Worm (Caenorhabditis elegans): ENCODE results near the gene lin-29.

The lin-29 gene

ce11 chrII:11971009-11971636 is 36.0 kb upstream of the lin-29 start:
- TF ChIP-seq nfyb-1 (GFP tag; IDR thresholded peaks at IDR 0.05): peak; percentile 11; the same call in 1 of the 2 replicates
- TF ChIP-seq lag-1 (GFP tag; IDR thresholded peaks at IDR 0.05): no peak

ce11 chrII:11969033-11969432 is 33.9 kb upstream of the lin-29 start:
- TF ChIP-seq hsf-1 (GFP tag; IDR thresholded peaks at IDR 0.05) (0 out of 2 replicates have a peak, but pooled peaks have one; percentile 24), hmg-1.2 (GFP tag; IDR thresholded peaks at IDR 0.05) (0 out of 2 replicates have a peak, but pooled peaks have one; percentile 3), zfh-2 (GFP tag; conservative IDR thresholded peaks at IDR 0.05) (peak; percentile 55; the same call in 1 of the 2 replicates), lin-26 (GFP tag; IDR thresholded peaks at IDR 0.05) (0 out of 2 replicates have a peak, but pooled peaks have one; percentile 9), ceh-58 (GFP tag; IDR thresholded peaks at IDR 0.05) (no peak)

ce11 chrII:11968275-11968674 is 33.1 kb upstream of the lin-29 start, which contains the start of gene mex-1:
mex-1 (plus strand) TSS chrII:11968637.
- TF ChIP-seq ztf-26 (tag; optimal IDR thresholded peaks at IDR 0.05): no peak
- no peak for TF ChIP-seq ccch-3 (GFP tag; optimal IDR thresholded peaks at IDR 0.05)
- TF ChIP-seq hmg-1.2 (GFP tag; IDR thresholded peaks at IDR 0.05): peak; percentile 70
- peak; percentile 89 for TF ChIP-seq mcd-1 (GFP tag; IDR thresholded peaks at IDR 0.05)
- TF ChIP-seq Y95B8A.8 (GFP tag; IDR thresholded peaks at IDR 0.05): peak; percentile 90
- TF ChIP-seq chd-7 (tag; optimal IDR thresholded peaks at IDR 0.05): no peak
- TF ChIP-seq dox-1 (GFP tag; IDR thresholded peaks at IDR 0.05): peak; percentile 90
- no peak for TF ChIP-seq akir-1 (GFP tag; optimal IDR thresholded peaks at IDR 0.05)
- TF ChIP-seq efl-1 (GFP tag; optimal IDR thresholded peaks at IDR 0.05): peak; percentile 99
- TF ChIP-seq ZK185.1 (tag; optimal IDR thresholded peaks at IDR 0.05; ENCODE audit: poor library complexity, severe bottlenecking): no peak
- TF ChIP-seq unc-130 (GFP tag; optimal IDR thresholded peaks at IDR 0.05): peak; percentile 92
- TF ChIP-seq zfh-2 (GFP tag; conservative IDR thresholded peaks at IDR 0.05): no peak
- TF ChIP-seq gei-17 (GFP tag; optimal IDR thresholded peaks at IDR 0.05): no peak
- TF ChIP-seq ztf-18 (tag; optimal IDR thresholded peaks at IDR 0.05): no peak
- TF ChIP-seq sdz-38 (tag; optimal IDR thresholded peaks at IDR 0.05): no peak
- TF ChIP-seq tbx-9 (tag; optimal IDR thresholded peaks at IDR 0.05; ENCODE audit: borderline replicate concordance): no peak
- no peak for TF ChIP-seq mel-28 (tag; optimal IDR thresholded peaks at IDR 0.05; ENCODE audit: borderline replicate concordance)
- no peak for TF ChIP-seq fkh-3 (tag; optimal IDR thresholded peaks at IDR 0.05)
- TF ChIP-seq cebp-2 (GFP tag; IDR thresholded peaks at IDR 0.05): no peak
- no peak for TF ChIP-seq F23B12.7 (tag; optimal IDR thresholded peaks at IDR 0.05; ENCODE audit: insufficient read depth)
- no peak for TF ChIP-seq B0261.1 (tag; optimal IDR thresholded peaks at IDR 0.05)
- TF ChIP-seq madf-10 (tag; optimal IDR thresholded peaks at IDR 0.05): no peak
- TF ChIP-seq F10E7.11 (tag; optimal IDR thresholded peaks at IDR 0.05): no peak
- TF ChIP-seq lin-40 (tag; optimal IDR thresholded peaks at IDR 0.05): no peak
- no peak for TF ChIP-seq aptf-3 (GFP tag; IDR thresholded peaks at IDR 0.05)
- TF ChIP-seq B0019.2 (GFP tag; conservative IDR thresholded peaks at IDR 0.05): peak; percentile 91
- peak; percentile 78 for TF ChIP-seq F49E8.2 (tag; optimal IDR thresholded peaks at IDR 0.05; ENCODE audit: insufficient read depth)
- TF ChIP-seq bed-1 (GFP tag; IDR thresholded peaks at IDR 0.05): no peak
- no peak for TF ChIP-seq C06A6.2 (GFP tag; conservative IDR thresholded peaks at IDR 0.05)
- no peak for TF ChIP-seq lin-26 (GFP tag; IDR thresholded peaks at IDR 0.05)
- TF ChIP-seq nfya-2 (GFP tag; IDR thresholded peaks at IDR 0.05): 0 out of 2 replicates have a peak, but pooled peaks have one; percentile 73
- TF ChIP-seq ceh-79 (tag; optimal IDR thresholded peaks at IDR 0.05): no peak
- no peak for TF ChIP-seq ztf-22 (GFP tag; optimal IDR thresholded peaks at IDR 0.05)
- peak; percentile 95 for TF ChIP-seq C17E4.6 (GFP tag; IDR thresholded peaks at IDR 0.05)
- TF ChIP-seq hlh-12 (tag; optimal IDR thresholded peaks at IDR 0.05): no peak
- peak; percentile 92 for TF ChIP-seq rcor-1 (GFP tag; IDR thresholded peaks at IDR 0.05)
- peak; percentile 66 for TF ChIP-seq athp-1 (tag; optimal IDR thresholded peaks at IDR 0.05)
- TF ChIP-seq K11D2.4 (GFP tag; IDR thresholded peaks at IDR 0.05): no peak
- no peak for TF ChIP-seq ets-4 (GFP tag; optimal IDR thresholded peaks at IDR 0.05)
- TF ChIP-seq nhr-120 (GFP tag; IDR thresholded peaks at IDR 0.05): no peak
- TF ChIP-seq T07F8.4 (tag; optimal IDR thresholded peaks at IDR 0.05): no peak

Data from whole organism, young adult.